Fruit fly (Drosophila melanogaster): Measurements from ENCODE around the gene Wnk.

Gene Wnk

dm6 chr3L:21574296-21574745 is 19.6 kb upstream of the Wnk start (continued):
- TF ChIP-seq H2.0 (GFP tag; IDR thresholded peaks at IDR 0.05) (no peak), Dad (GFP tag; optimal IDR thresholded peaks at IDR 0.05) (no peak), CG4617 (GFP tag; optimal IDR thresholded peaks at IDR 0.05; ENCODE audit: borderline replicate concordance) (peak; percentile 86), trem (tag; optimal IDR thresholded peaks at IDR 0.05) (peak; percentile 13), crol (GFP tag; IDR thresholded peaks at IDR 0.05) (no peak), CG12744 (GFP tag; optimal IDR thresholded peaks at IDR 0.05) (no peak), TFAM (GFP tag; optimal IDR thresholded peaks at IDR 0.05) (no peak), chn (GFP tag; optimal IDR thresholded peaks at IDR 0.05) (no peak), CG5245 (GFP tag; optimal IDR thresholded peaks at IDR 0.05) (no peak), fd102C (GFP tag; optimal IDR thresholded peaks at IDR 0.05) (no peak), CG16813 (GFP tag; IDR thresholded peaks at IDR 0.05; ENCODE audit: partially characterized antibody) (no peak), Usf (GFP tag; optimal IDR thresholded peaks at IDR 0.05) (no peak), croc (GFP tag; conservative IDR thresholded peaks at IDR 0.05) (no peak), dati (GFP tag; IDR thresholded peaks at IDR 0.05) (no peak), CG13424 (tag; optimal IDR thresholded peaks at IDR 0.05) (no peak), Vsx1 (GFP tag; optimal IDR thresholded peaks at IDR 0.05) (no peak), MBD-R2 (GFP tag; IDR thresholded peaks at IDR 0.05) (peak; percentile 86), ssp (GFP tag; IDR thresholded peaks at IDR 0.05) (peak; percentile 43; the same call in 1 of the 2 replicates), Dp (GFP tag; optimal IDR thresholded peaks at IDR 0.05) (peak; percentile 13), Sox100B (GFP tag; optimal IDR thresholded peaks at IDR 0.05) (no peak), Dip3 (GFP tag; optimal IDR thresholded peaks at IDR 0.05) (no peak), Dbx (GFP tag; IDR thresholded peaks at IDR 0.05) (no peak), aop (GFP tag; IDR thresholded peaks at IDR 0.05) (no peak), CG6254 (GFP tag; optimal IDR thresholded peaks at IDR 0.05) (no peak), CG10462 (GFP tag; optimal IDR thresholded peaks at IDR 0.05) (no peak), CG34422 (GFP tag; IDR thresholded peaks at IDR 0.05) (no peak), oc (tag; optimal IDR thresholded peaks at IDR 0.05) (no peak), lola (GFP tag; optimal IDR thresholded peaks at IDR 0.05) (no peak), kah (GFP tag; optimal IDR thresholded peaks at IDR 0.05) (no peak), phol (tag; optimal IDR thresholded peaks at IDR 0.05) (peak; percentile 2), Blimp-1 (GFP tag; optimal IDR thresholded peaks at IDR 0.05) (no peak), HmgD (GFP tag; optimal IDR thresholded peaks at IDR 0.05) (peak; percentile 45), NFAT (GFP tag; IDR thresholded peaks at IDR 0.05) (no peak), mam (GFP tag; optimal IDR thresholded peaks at IDR 0.05) (peak; percentile 37), CG7745 (tag; optimal IDR thresholded peaks at IDR 0.05) (no peak), corto (GFP tag; optimal IDR thresholded peaks at IDR 0.05) (no peak), nmo (GFP tag; optimal IDR thresholded peaks at IDR 0.05) (no peak), CG12299 (tag; optimal IDR thresholded peaks at IDR 0.05) (no peak), zf30C (GFP tag; optimal IDR thresholded peaks at IDR 0.05) (no peak), E2f1 (GFP tag; IDR thresholded peaks at IDR 0.05) (no peak), CG6765 (GFP tag; optimal IDR thresholded peaks at IDR 0.05) (no peak), BtbVII (GFP tag; optimal IDR thresholded peaks at IDR 0.05) (no peak), tap (tag; optimal IDR thresholded peaks at IDR 0.05) (no peak), Opbp (GFP tag; IDR thresholded peaks at IDR 0.05; ENCODE audit: partially characterized antibody) (peak; percentile 28; the same call in 1 of the 3 replicates), crc (GFP tag; optimal IDR thresholded peaks at IDR 0.05) (no peak), CG8281 (tag; optimal IDR thresholded peaks at IDR 0.05) (no peak), CG2875 (GFP tag; optimal IDR thresholded peaks at IDR 0.05) (no peak), CG8765 (GFP tag; IDR thresholded peaks at IDR 0.05) (no peak), E2f2 (GFP tag; IDR thresholded peaks at IDR 0.05) (peak; percentile 44), ERR (GFP tag; optimal IDR thresholded peaks at IDR 0.05) (no peak), Oli (tag; optimal IDR thresholded peaks at IDR 0.05) (no peak)
